Worm (Caenorhabditis elegans) whole organism, L3 larva: ENCODE results near the gene C01G12.7.
A peak's percentile ranks its signal among the peaks of the same experiment; 100 is the strongest.

Source experiments
- R02D3.7 ChIP-seq: fragments of 150-350 bp; optimal IDR thresholded peaks from 2 replicates; lab custom pipeline; 2014; ENCODE audit warnings: missing biosample characterization, missing genetic modification characterization
- ceh-16 ChIP-seq: sonication (generic microtip); optimal IDR thresholded peaks from 2 replicates; lab custom pipeline; 2017; ENCODE audit warnings: missing biosample characterization, missing genetic modification characterization
- ceh-28 ChIP-seq: fragments of 150-350 bp; optimal IDR thresholded peaks from 2 replicates; lab custom pipeline; 2014; ENCODE audit warnings: missing biosample characterization, missing genetic modification reagents, missing genetic modification characterization
- elt-2 ChIP-seq: sonication (generic microtip); optimal IDR thresholded peaks from 2 replicates; lab custom pipeline; 2016; ENCODE audit warnings: missing genetic modification reagents, mild to moderate bottlenecking, missing genetic modification characterization, missing compliant biosample characterization
- fkh-10 ChIP-seq: sonication (generic microtip); optimal IDR thresholded peaks from 2 replicates; lab custom pipeline; 2017; ENCODE audit warnings: missing biosample characterization, missing genetic modification reagents, missing genetic modification characterization
- hmg-11 ChIP-seq: sonication (generic microtip); optimal IDR thresholded peaks from 2 replicates; lab custom pipeline; 2016; ENCODE audit warnings: missing genetic modification characterization, missing compliant biosample characterization
- lsy-12 ChIP-seq: sonication (generic microtip); optimal IDR thresholded peaks from 2 replicates; lab custom pipeline; 2016; ENCODE audit warnings: mild to moderate bottlenecking, missing genetic modification characterization, missing compliant biosample characterization
- nhr-11 ChIP-seq: fragments of 150-350 bp; optimal IDR thresholded peaks from 2 replicates; lab custom pipeline; 2014; ENCODE audit warnings: missing biosample characterization, missing genetic modification characterization
- nhr-12 ChIP-seq: fragments of 150-350 bp; optimal IDR thresholded peaks from 2 replicates; lab custom pipeline; 2014; ENCODE audit warnings: missing biosample characterization, missing genetic modification characterization
- nhr-25 ChIP-seq: sonication (generic microtip); optimal IDR thresholded peaks from 2 replicates; lab custom pipeline; 2017; ENCODE audit warnings: missing biosample characterization, missing genetic modification characterization
- pha-4 ChIP-seq: fragments of 150-350 bp; optimal IDR thresholded peaks from 2 replicates; lab custom pipeline; 2014; ENCODE audit warnings: missing biosample characterization, missing genetic modification reagents, missing genetic modification characterization
- pqm-1 ChIP-seq: fragments of 150-350 bp; optimal IDR thresholded peaks from 2 replicates; lab custom pipeline; 2017; ENCODE audit warnings: missing biosample characterization, missing genetic modification characterization, inconsistent platforms
- snpc-4 ChIP-seq: fragments of 150-350 bp; optimal IDR thresholded peaks from 2 replicates; lab custom pipeline; 2014; ENCODE audit warnings: missing biosample characterization, missing genetic modification characterization
- unc-39 ChIP-seq: sonication (generic microtip); optimal IDR thresholded peaks from 4 replicates; lab custom pipeline; 2017; ENCODE audit warnings: missing biosample characterization, missing genetic modification characterization
- ztf-11 ChIP-seq: fragments of 150-350 bp; optimal IDR thresholded peaks from 2 replicates; lab custom pipeline; 2014; ENCODE audit warnings: missing biosample characterization, missing genetic modification characterization
- ztf-4 ChIP-seq: fragments of 150-350 bp; optimal IDR thresholded peaks from 2 replicates; lab custom pipeline; 2014; ENCODE audit warnings: missing biosample characterization, missing genetic modification characterization

Gene C01G12.7

DNA sequence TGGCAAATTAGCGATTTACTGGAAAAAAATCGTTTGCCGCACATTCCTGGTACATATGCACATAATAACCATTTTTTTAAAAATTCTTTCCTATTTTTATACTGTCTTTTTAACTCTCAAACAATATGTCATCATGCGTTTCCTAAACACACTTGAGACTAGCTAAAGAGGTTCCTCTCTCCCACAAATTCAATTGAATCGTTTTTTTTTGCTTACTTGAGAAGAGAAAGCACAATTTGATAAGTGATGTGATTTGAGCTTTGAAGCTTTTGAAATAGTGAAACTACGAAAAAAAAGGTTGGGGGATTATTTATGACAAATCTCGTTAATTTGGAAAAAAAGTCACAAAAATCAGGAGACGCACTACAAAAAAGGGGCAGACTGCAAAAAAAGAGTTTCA is 36.7 kb downstream of the C01G12.7 start:
- TF ChIP-seq snpc-4 (tag; lab: Kevin White, UChicago) (no peak), ztf-11 (tag; lab: Kevin White, UChicago) (no peak), fkh-10 (GFP tag; lab: Kevin White, UChicago) (peak; percentile 51)

DNA sequence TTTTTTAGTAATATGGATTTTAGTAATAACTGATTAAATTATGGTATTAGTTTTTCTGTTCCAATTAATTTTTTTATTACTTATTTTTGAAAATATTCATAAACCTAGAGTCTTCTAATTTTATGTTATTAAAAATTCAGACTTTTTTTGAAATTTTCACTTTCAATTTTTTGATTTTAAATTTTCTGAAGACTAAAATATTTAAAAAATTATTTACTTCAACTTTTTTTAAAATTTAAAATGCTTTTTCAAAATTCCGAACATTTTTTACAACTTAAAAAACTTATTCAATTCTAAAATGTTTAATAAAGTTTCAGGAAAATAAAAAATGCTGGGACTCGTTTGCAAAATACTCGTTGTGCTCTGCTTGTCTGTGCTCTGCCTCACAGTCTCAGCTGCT is 41.1 kb downstream of the C01G12.7 start, which contains the start of gene nlp-41:
Gene nlp-41, plus strand, starts transcription at position 301 of the 400 bp plus-strand sequence.
- no peak for TF ChIP-seq hmg-11 (tag; lab: Kevin White, UChicago)

DNA sequence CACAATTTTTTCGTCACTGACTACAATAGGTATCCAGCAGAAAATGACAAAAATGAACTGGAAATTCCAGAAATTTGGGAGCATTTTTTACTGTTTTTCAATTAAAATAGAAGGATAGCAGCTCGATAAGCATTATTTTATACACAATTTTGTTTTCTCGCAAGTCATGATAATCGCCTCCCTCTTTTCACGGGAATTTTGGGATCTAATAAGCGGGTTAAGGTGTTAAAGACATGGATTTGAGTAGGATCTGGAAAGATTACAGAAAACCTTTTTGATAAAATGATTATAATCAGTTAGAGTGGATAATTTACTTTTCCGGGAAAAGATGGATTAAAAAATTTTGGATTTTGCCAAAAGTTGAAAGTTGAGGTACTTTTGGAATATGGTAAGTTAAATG is 43.0 kb downstream of the C01G12.7 start, which contains the start of gene gcy-29:
Gene gcy-29, minus strand, starts transcription at position 101 of the 400 bp plus-strand sequence.
- TF ChIP-seq ztf-11 (tag; lab: Kevin White, UChicago) (no peak), pqm-1 (no peak), ztf-4 (no peak), nhr-11 (tag; lab: Kevin White, UChicago) (no peak), lsy-12 (no peak), unc-39 (tag; lab: Kevin White, UChicago) (no peak), nhr-12 (tag; lab: Kevin White, UChicago) (no peak), snpc-4 (tag; lab: Kevin White, UChicago) (no peak), nhr-25 (no peak), pha-4 (tag; lab: Kevin White, UChicago) (no peak), ceh-28 (tag; lab: Kevin White, UChicago) (no peak), ceh-16 (tag; lab: Kevin White, UChicago) (no peak)
- TF ChIP-seq, all 47 proteins: peak for 0

DNA sequence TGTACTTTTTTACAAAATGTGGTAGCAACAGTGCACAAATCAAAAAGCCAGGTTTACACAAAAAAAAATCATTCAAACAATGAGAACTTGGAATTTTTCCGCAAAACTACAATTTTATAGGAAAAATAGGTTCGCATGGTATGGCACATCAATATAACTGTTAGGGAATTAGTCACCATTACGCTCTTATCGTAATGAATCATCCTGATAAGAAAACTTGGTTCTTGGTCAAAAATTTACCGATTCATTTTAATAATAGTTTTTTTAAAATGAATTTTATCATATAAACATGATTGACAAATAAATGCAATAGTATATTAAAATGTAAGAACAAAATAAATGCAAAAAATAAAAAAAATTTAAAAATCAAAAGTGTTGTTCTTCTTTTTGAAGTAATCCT is 51.1 kb downstream of the C01G12.7 start:
- TF ChIP-seq pqm-1 (peak; percentile 66), R02D3.7 (tag; lab: Kevin White, UChicago) (no peak), elt-2 (tag; lab: Kevin White, UChicago) (peak; percentile 59)
